Worm (Caenorhabditis elegans): ENCODE data around the gene C41H7.9.

C41H7.9 gene

DNA sequence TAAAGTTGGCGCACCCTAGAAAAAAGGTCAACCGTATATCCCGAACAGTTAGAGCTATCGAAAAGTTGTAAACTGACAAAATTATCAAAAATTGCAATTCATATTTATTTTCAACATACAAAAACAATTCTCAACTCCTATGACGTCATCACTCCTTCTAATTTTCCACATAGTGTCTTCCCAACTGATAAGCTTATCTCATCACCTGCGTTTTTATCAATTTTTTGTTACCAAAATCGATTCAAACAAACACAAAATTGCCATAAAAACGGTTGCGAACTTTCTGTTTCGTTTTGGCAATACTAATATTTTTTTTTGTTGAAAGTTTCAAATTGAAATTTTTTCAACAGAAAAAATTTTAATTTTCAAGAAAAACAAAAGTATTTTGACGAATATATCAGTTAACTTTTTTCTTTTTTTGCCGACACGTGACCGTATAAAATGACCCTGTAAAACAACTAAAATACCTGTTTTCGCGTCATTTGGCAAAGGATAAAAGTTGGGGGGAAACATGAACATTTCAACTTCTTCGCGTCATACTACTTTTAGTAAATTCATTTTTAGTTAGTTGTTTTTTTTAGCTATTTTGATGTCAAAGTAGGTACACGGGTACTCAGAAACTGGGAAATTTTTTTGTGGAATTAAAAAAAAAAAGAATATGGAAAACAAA lies 36.3 kb downstream of the C41H7.9 start:
- TF ChIP-seq aly-2 (tag; optimal IDR thresholded peaks at IDR 0.05) (no peak), lin-15B (tag; optimal IDR thresholded peaks at IDR 0.05) (no peak), mxl-3 (GFP tag; optimal IDR thresholded peaks at IDR 0.05) (peak; percentile 2), zag-1 (tag; optimal IDR thresholded peaks at IDR 0.05) (no peak), nhr-41 (GFP tag; IDR thresholded peaks at IDR 0.05) (no peak), D1046.2 (GFP tag; IDR thresholded peaks at IDR 0.05) (no peak), ceh-62 (tag; optimal IDR thresholded peaks at IDR 0.05) (no peak), dve-1 (tag; optimal IDR thresholded peaks at IDR 0.05; ENCODE audit: insufficient read depth) (peak; percentile 84), madf-5 (GFP tag; IDR thresholded peaks at IDR 0.05) (no peak), mes-2 (tag; optimal IDR thresholded peaks at IDR 0.05; ENCODE audit: poor library complexity, severe bottlenecking) (peak; percentile 26), daf-8 (GFP tag; IDR thresholded peaks at IDR 0.05) (no peak), lsy-2 (tag; optimal IDR thresholded peaks at IDR 0.05) (peak in 1 of 2 experiments; percentile 4), ceh-28 (tag; optimal IDR thresholded peaks at IDR 0.05) (no peak), nhr-25 (tag; optimal IDR thresholded peaks at IDR 0.05; ENCODE audit: borderline replicate concordance, insufficient read depth) (no peak), lin-29 (GFP tag; IDR thresholded peaks at IDR 0.05) (no peak), dpl-1 (GFP tag; optimal IDR thresholded peaks at IDR 0.05) (peak; percentile 3), php-3 (GFP tag; IDR thresholded peaks at IDR 0.05) (peak; percentile 39; the same call in 1 of the 2 replicates), daf-19 (GFP tag; conservative IDR thresholded peaks at IDR 0.05) (no peak), pha-4 (GFP tag; IDR thresholded peaks at IDR 0.05) (no peak), pha-4 (tag; optimal IDR thresholded peaks at IDR 0.05) (no peak), Y5F2A.4 (GFP tag; optimal IDR thresholded peaks at IDR 0.05) (no peak), mdl-1 (tag; optimal IDR thresholded peaks at IDR 0.05) (peak in 1 of 2 experiments; percentile 12), ces-1 (GFP tag; optimal IDR thresholded peaks at IDR 0.05) (no peak), egl-43 (GFP tag; IDR thresholded peaks at IDR 0.05) (no peak), unc-39 (tag; optimal IDR thresholded peaks at IDR 0.05) (no peak), nhr-111 (GFP tag; optimal IDR thresholded peaks at IDR 0.05) (no peak), snpc-4 (tag; optimal IDR thresholded peaks at IDR 0.05) (no peak), zip-11 (GFP tag; IDR thresholded peaks at IDR 0.05) (no peak), jun-1 (tag; optimal IDR thresholded peaks at IDR 0.05) (no peak), lin-1 (GFP tag; IDR thresholded peaks at IDR 0.05) (0 out of 2 replicates have a peak, but pooled peaks have one; percentile 38), fos-1 (tag; optimal IDR thresholded peaks at IDR 0.05) (no peak), lin-39 (tag; optimal IDR thresholded peaks at IDR 0.05) (no peak), fkh-10 (GFP tag; optimal IDR thresholded peaks at IDR 0.05) (no peak), ama-1 (optimal IDR thresholded peaks at IDR 0.05) (no peak), daf-16 (GFP tag; optimal IDR thresholded peaks at IDR 0.05) (no peak), daf-16 (tag; optimal IDR thresholded peaks at IDR 0.05) (peak; percentile 84), ctbp-1 (GFP tag; IDR thresholded peaks at IDR 0.05) (no peak), gei-8 (GFP tag; optimal IDR thresholded peaks at IDR 0.05) (no peak), arid-1 (GFP tag; conservative IDR thresholded peaks at IDR 0.05) (no peak), nhr-6 (tag; optimal IDR thresholded peaks at IDR 0.05) (no peak), aha-1 (tag) (peak; percentile 38), dmd-6 (GFP tag; IDR thresholded peaks at IDR 0.05) (peak; percentile 89), egl-27 (tag; optimal IDR thresholded peaks at IDR 0.05) (no peak), unc-130 (GFP tag; optimal IDR thresholded peaks at IDR 0.05) (no peak), spr-3 (GFP tag; optimal IDR thresholded peaks at IDR 0.05) (no peak), nhr-10 (tag; optimal IDR thresholded peaks at IDR 0.05) (no peak), nhr-48 (tag; optimal IDR thresholded peaks at IDR 0.05) (no peak), ztf-7 (tag; optimal IDR thresholded peaks at IDR 0.05) (no peak), ZK546.5 (tag; optimal IDR thresholded peaks at IDR 0.05) (no peak), F10B5.3 (tag; optimal IDR thresholded peaks at IDR 0.05) (no peak), nhr-102 (tag; optimal IDR thresholded peaks at IDR 0.05) (no peak), F37D6.2 (tag; optimal IDR thresholded peaks at IDR 0.05) (no peak)

Measured in whole organism, L4 larva.